Fruit fly (Drosophila melanogaster): ENCODE data around the gene Uch-L5.
A peak's percentile ranks its signal among the peaks of the same experiment; 100 is the strongest.

Uch-L5 gene

dm6 chr3L:9476829-9477228 lies at the start of gene Uch-L5, which contains the start of gene Jarid2 (continued):
- TF ChIP-seq prd (optimal IDR thresholded peaks at IDR 0.05) (no peak), prd (GFP tag; IDR thresholded peaks at IDR 0.05) (0 out of 3 replicates have a peak, but pooled peaks have one; percentile 27), btn (GFP tag; optimal IDR thresholded peaks at IDR 0.05) (no peak), pan (optimal IDR thresholded peaks at IDR 0.05) (no peak), pan (GFP tag; optimal IDR thresholded peaks at IDR 0.05 in 1 of 2, IDR thresholded peaks at IDR 0.05 in 1 of 2) (no peak), cato (GFP tag; optimal IDR thresholded peaks at IDR 0.05; ENCODE audit: borderline replicate concordance) (no peak), pho (GFP tag; optimal IDR thresholded peaks at IDR 0.05) (peak; percentile 51), ssp (GFP tag; IDR thresholded peaks at IDR 0.05) (no peak), Aef1 (GFP tag; IDR thresholded peaks at IDR 0.05) (peak; percentile 42; the same call in 1 of the 3 replicates), CG31441 (GFP tag; IDR thresholded peaks at IDR 0.05) (no peak), D19B (GFP tag; optimal IDR thresholded peaks at IDR 0.05) (no peak), ci (GFP tag; IDR thresholded peaks at IDR 0.05) (peak; percentile 79; the same call in 2 of the 3 replicates), inv (GFP tag; IDR thresholded peaks at IDR 0.05; ENCODE audit: partially characterized antibody) (peak; percentile 41; the same call in 1 of the 2 replicates), tgo (GFP tag; IDR thresholded peaks at IDR 0.05) (no peak), Elba2 (GFP tag; optimal IDR thresholded peaks at IDR 0.05) (peak; percentile 11), CG15696 (tag; optimal IDR thresholded peaks at IDR 0.05) (no peak), br (optimal IDR thresholded peaks at IDR 0.05) (no peak), CG12104 (GFP tag; optimal IDR thresholded peaks at IDR 0.05) (no peak), exex (tag; optimal IDR thresholded peaks at IDR 0.05) (no peak), CG14667 (GFP tag; IDR thresholded peaks at IDR 0.05) (no peak), ato (GFP tag; IDR thresholded peaks at IDR 0.05; ENCODE audit: partially characterized antibody) (0 out of 2 replicates have a peak, but pooled peaks have one; percentile 32), CG12769 (tag; optimal IDR thresholded peaks at IDR 0.05) (no peak), CG12236 (GFP tag; optimal IDR thresholded peaks at IDR 0.05) (no peak), Dp (GFP tag; optimal IDR thresholded peaks at IDR 0.05) (peak; percentile 62), sr (GFP tag; IDR thresholded peaks at IDR 0.05) (no peak), Atf6 (GFP tag; IDR thresholded peaks at IDR 0.05) (no peak), Ssrp (tag; optimal IDR thresholded peaks at IDR 0.05) (no peak), Sry-β (GFP tag; optimal IDR thresholded peaks at IDR 0.05) (peak; percentile 31), CG3995 (GFP tag; optimal IDR thresholded peaks at IDR 0.05) (peak; percentile 45), dpn (GFP tag; optimal IDR thresholded peaks at IDR 0.05) (peak; percentile 33 to 57), CG43689 (GFP tag; IDR thresholded peaks at IDR 0.05) (no peak), odd (GFP tag; optimal IDR thresholded peaks at IDR 0.05) (no peak), Antp (GFP tag; optimal IDR thresholded peaks at IDR 0.05) (peak; percentile 78), ab (GFP tag; optimal IDR thresholded peaks at IDR 0.05) (no peak), tup (GFP tag; optimal IDR thresholded peaks at IDR 0.05) (no peak), Hey (tag; optimal IDR thresholded peaks at IDR 0.05) (no peak), sim (GFP tag; IDR thresholded peaks at IDR 0.05) (no peak), CG6765 (GFP tag; optimal IDR thresholded peaks at IDR 0.05) (peak; percentile 45), CG11560 (tag; IDR thresholded peaks at IDR 0.05) (no peak), Xrp1 (GFP tag; IDR thresholded peaks at IDR 0.05) (peak; percentile 47; the same call in 1 of the 2 replicates), Poxn (GFP tag; IDR thresholded peaks at IDR 0.05) (no peak), Opbp (GFP tag; IDR thresholded peaks at IDR 0.05; ENCODE audit: partially characterized antibody) (peak; percentile 69), CG10654 (GFP tag; optimal IDR thresholded peaks at IDR 0.05) (peak; percentile 57), CG13894 (tag; optimal IDR thresholded peaks at IDR 0.05) (no peak), CG8281 (tag; optimal IDR thresholded peaks at IDR 0.05) (no peak), wek (GFP tag; optimal IDR thresholded peaks at IDR 0.05) (peak; percentile 49), abd-A (tag; optimal IDR thresholded peaks at IDR 0.05) (no peak), slou (GFP tag; optimal IDR thresholded peaks at IDR 0.05) (no peak), dan (GFP tag; IDR thresholded peaks at IDR 0.05) (no peak), gfzf (GFP tag; optimal IDR thresholded peaks at IDR 0.05) (peak; percentile 42), crp (GFP tag; optimal IDR thresholded peaks at IDR 0.05) (peak in 1 of 2 experiments; percentile 27), Mrtf (GFP tag; IDR thresholded peaks at IDR 0.05) (no peak)
